Worm (Caenorhabditis elegans) whole organism, young adult: ENCODE results near the gene C01B10.44.
A peak's percentile ranks its signal among the peaks of the same experiment; 100 is the strongest.

Experiments used
- B0035.1 ChIP-seq: sonication (generic microtip); optimal IDR thresholded peaks from 2 replicates; lab custom pipeline; 2016; ENCODE audit warnings: missing genetic modification characterization, mild to moderate bottlenecking, missing compliant biosample characterization, missing genotype, missing genetic modification reagents
- ZK185.1 ChIP-seq: sonication (generic microtip); optimal IDR thresholded peaks from 2 replicates; lab custom pipeline; 2016; ENCODE audit warnings: mild to moderate bottlenecking, missing genetic modification characterization, missing compliant biosample characterization; ENCODE audit not compliant: poor library complexity, severe bottlenecking
- ama-1 ChIP-seq, 3 experiments: fragments of 150-350 bp in 1 of 3; sonication (generic microtip) in 2 of 3; optimal IDR thresholded peaks; 2 replicates each; lab custom pipeline; 2014 to 2018; ENCODE audit warnings: missing biosample characterization in 2 of 3, missing genetic modification characterization in 2 of 3, missing genetic modification reagents in 2 of 3
- ccch-3 ChIP-seq: fragments of 200-800 bp; sonication (Bioruptor generic); optimal IDR thresholded peaks from 2 replicates; lab custom pipeline; 2018; ENCODE audit warnings: mild to moderate bottlenecking, missing genetic modification characterization, missing compliant biosample characterization
- ceh-100 ChIP-seq: fragments of 200-800 bp; sonication (Bioruptor generic); IDR thresholded peaks from 2 replicates; pipeline ENCODE4 v1.3.6; 2022; ENCODE audit warnings: missing genetic modification reagents, missing genetic modification characterization, missing compliant biosample characterization
- him-1 ChIP-seq: sonication (generic microtip); optimal IDR thresholded peaks from 2 replicates; lab custom pipeline; 2016; ENCODE audit warnings: missing genotype, missing genetic modification reagents, missing genetic modification characterization, missing compliant biosample characterization
- nhr-120 ChIP-seq: fragments of 200-800 bp; sonication (Bioruptor generic); IDR thresholded peaks from 2 replicates; pipeline ENCODE4 v1.3.6; 2022; ENCODE audit warnings: missing genetic modification characterization, missing compliant biosample characterization
- nhr-80 ChIP-seq: sonication (generic microtip); optimal IDR thresholded peaks from 2 replicates; lab custom pipeline; 2016; ENCODE audit warnings: missing genetic modification characterization, missing compliant biosample characterization
- snpc-4 ChIP-seq, 5 experiments: fragments of 150-350 bp in 1 of 5; sonication (generic microtip) in 4 of 5; optimal IDR thresholded peaks; 2 replicates each; lab custom pipeline; 2014 to 2018; ENCODE audit warnings: missing genetic modification characterization in 5 of 5, missing biosample characterization in 3 of 5, antibody characterized with exemption in 2 of 5, mild to moderate bottlenecking in 2 of 5, missing compliant biosample characterization in 2 of 5, missing genotype in 2 of 5, moderate library complexity in 2 of 5, missing genetic modification reagents in 1 of 5
- ztf-22 ChIP-seq: fragments of 200-800 bp; sonication (Bioruptor generic); optimal IDR thresholded peaks from 2 replicates; lab custom pipeline; 2018; ENCODE audit warnings: mild to moderate bottlenecking, missing genetic modification characterization, moderate library complexity, missing compliant biosample characterization
- ztf-3 ChIP-seq: fragments of 200-800 bp; sonication (Bioruptor generic); optimal IDR thresholded peaks from 2 replicates; lab custom pipeline; 2018; ENCODE audit warnings: mild to moderate bottlenecking, missing genetic modification characterization, missing compliant biosample characterization

- TF ChIP-seq snpc-4 (GFP tag; optimal IDR thresholded peaks at IDR 0.05; lab: Kevin White, UChicago) (no peak), snpc-4 (tag; optimal IDR thresholded peaks at IDR 0.05; lab: Kevin White, UChicago) (peak in 1 of 4 experiments; percentile 55), ccch-3 (GFP tag; lab: Kevin White, UChicago) (no peak), nhr-120 (GFP tag; lab: Robert Waterston, UW) (no peak), ama-1 (optimal IDR thresholded peaks at IDR 0.05; lab: Kevin White, UChicago) (no peak), ama-1 (GFP tag; optimal IDR thresholded peaks at IDR 0.05; lab: Kevin White, UChicago) (no peak), ceh-100 (GFP tag; lab: Robert Waterston, UW) (no peak), ztf-22 (GFP tag; lab: Kevin White, UChicago) (no peak), B0035.1 (no peak), him-1 (tag; lab: Kevin White, UChicago) (no peak), ZK185.1 (no peak), ztf-3 (GFP tag; lab: Kevin White, UChicago) (no peak), nhr-80 (no peak)
Observed at ce11 chrIV:6634789-6635188, 11.3 kb downstream of the C01B10.44 start, which contains the start of gene metl-13.
